Worm (Caenorhabditis elegans) whole organism, midembryonic: ENCODE measurements around the gene mcm-7.
"Not testable (repeated sequence)": the region's sequence is repeated elsewhere in the genome, so short reads cannot be mapped to it uniquely, and the experiment has no call there.

ENCODE experiments used
- T22C8.4 ChIP-seq: fragments of 200-800 bp; sonication (Bioruptor generic); IDR thresholded peaks from 2 replicates; pipeline ENCODE4 v1.3.6; 2022; ENCODE audit warnings: missing genetic modification characterization, missing compliant biosample characterization
- cog-1 ChIP-seq: sonication (generic microtip); optimal IDR thresholded peaks from 2 replicates; lab custom pipeline; 2016; ENCODE audit warnings: missing genetic modification characterization, missing compliant biosample characterization
- flt-1 ChIP-seq: fragments of 200-800 bp; sonication (Bioruptor generic); IDR thresholded peaks from 2 replicates; pipeline ENCODE4 v1.3.6; 2022; ENCODE audit warnings: missing genetic modification characterization, missing compliant biosample characterization
- klf-2 ChIP-seq: fragments of 200-800 bp; sonication (Bioruptor generic); conservative IDR thresholded peaks from 2 replicates; pipeline ENCODE4 v1.3.6; 2022; ENCODE audit warnings: missing genetic modification reagents, missing genetic modification characterization, missing compliant biosample characterization
- med-1 ChIP-seq: sonication (generic microtip); optimal IDR thresholded peaks from 2 replicates; lab custom pipeline; 2017; ENCODE audit warnings: missing genetic modification characterization, mild to moderate bottlenecking, missing compliant biosample characterization, antibody characterized with exemption, missing genetic modification reagents; ENCODE audit not compliant: insufficient read depth
- ref-1 ChIP-seq: fragments of 200-800 bp; sonication (Bioruptor generic); conservative IDR thresholded peaks from 2 replicates; pipeline ENCODE4 v1.3.6; 2022; ENCODE audit warnings: missing genetic modification reagents, missing genetic modification characterization, missing compliant biosample characterization
- tab-1 ChIP-seq: fragments of 200-800 bp; sonication (Bioruptor generic); IDR thresholded peaks from 2 replicates; pipeline ENCODE4 v1.3.6; 2022; ENCODE audit warnings: missing genetic modification characterization, missing compliant biosample characterization
- ztf-23 ChIP-seq: fragments of 200-800 bp; sonication (Bioruptor generic); IDR thresholded peaks from 2 replicates; pipeline ENCODE4 v1.3.6; 2022; ENCODE audit warnings: missing genetic modification reagents, missing genetic modification characterization, missing compliant biosample characterization
- ztf-29 ChIP-seq: fragments of 200-800 bp; sonication (Bioruptor generic); IDR thresholded peaks from 2 replicates; pipeline ENCODE4 v1.3.6; 2022; ENCODE audit warnings: missing genetic modification reagents, missing genetic modification characterization, missing compliant biosample characterization

The mcm-7 gene

DNA sequence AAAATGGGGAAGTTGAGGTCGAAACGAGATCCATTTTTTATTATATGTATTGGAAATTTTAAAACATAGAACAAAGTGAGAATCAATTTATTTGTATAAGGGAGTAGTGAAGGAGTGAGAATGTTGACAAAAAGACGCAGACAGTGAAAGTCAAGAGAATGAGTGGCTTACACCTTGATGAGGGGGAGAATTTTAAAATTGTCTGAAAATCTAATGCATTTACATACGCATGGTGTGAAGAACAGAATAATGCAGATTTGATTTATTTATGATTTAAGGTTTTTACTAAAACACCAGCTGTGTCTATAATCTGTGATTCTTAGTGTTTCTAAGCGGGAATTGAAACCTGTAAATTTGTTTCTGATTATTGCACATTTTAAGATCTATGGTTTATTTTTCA, 21.6 kb upstream of the mcm-7 start, which contains the start of gene nhr-125:
Gene nhr-125 (minus strand): TSS at position 101 of the 400 bp plus-strand sequence.
- no peak for TF ChIP-seq ref-1

DNA sequence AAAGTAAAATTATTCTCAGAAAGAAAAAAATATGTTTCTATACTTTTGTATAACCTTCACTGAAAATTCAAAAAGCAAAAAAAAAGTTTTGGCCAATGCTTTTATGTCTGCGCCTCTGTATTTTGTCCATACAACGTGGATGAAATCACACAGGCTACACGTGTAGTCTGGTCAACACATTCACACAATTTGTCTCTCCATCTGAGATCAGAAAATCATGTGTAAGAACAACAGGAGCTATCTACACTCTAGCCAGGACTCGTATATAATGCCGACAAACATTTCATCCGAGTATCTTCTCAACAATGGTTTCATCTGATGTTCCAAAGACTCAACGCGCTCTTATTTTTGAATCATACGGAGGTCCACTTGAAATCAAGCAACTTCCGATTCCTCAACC, 20.1 kb upstream of the mcm-7 start, which contains the start of gene D2063.1:
Gene D2063.1 (plus strand): TSS at position 281 of the 400 bp plus-strand sequence.
- TF ChIP-seq flt-1 (GFP tag; lab: Robert Waterston, UW) (no peak), cog-1 (no peak), ztf-23 (GFP tag; lab: Robert Waterston, UW) (no peak), tab-1 (no peak), T22C8.4 (no peak), ztf-29 (GFP tag; lab: Robert Waterston, UW) (no peak), med-1 (GFP tag; lab: Kevin White, UChicago) (no peak), ref-1 (no peak), klf-2 (no peak)

DNA sequence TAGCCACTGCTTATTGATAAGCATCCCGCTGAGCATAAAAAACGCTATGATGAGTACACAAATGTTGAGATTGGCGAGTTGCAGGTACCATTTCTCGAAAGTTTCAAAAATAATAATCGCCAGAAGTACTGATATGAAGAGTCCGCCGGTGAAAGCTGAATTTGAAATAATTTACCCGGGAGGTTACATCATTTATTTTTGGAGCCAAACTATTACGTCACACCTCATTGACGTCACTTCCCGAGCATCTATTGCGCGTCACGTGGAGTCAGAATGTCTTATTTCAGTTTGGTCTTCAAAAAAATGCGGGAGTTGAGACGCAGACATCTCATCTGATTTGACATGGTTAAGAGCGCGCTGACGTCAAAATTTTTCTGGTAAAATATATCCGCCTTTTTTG, 16.1 kb upstream of the mcm-7 start:
- no peak for TF ChIP-seq T22C8.4
- no peak for TF ChIP-seq tab-1
- TF ChIP-seq flt-1 (GFP tag; lab: Robert Waterston, UW), result no peak

DNA sequence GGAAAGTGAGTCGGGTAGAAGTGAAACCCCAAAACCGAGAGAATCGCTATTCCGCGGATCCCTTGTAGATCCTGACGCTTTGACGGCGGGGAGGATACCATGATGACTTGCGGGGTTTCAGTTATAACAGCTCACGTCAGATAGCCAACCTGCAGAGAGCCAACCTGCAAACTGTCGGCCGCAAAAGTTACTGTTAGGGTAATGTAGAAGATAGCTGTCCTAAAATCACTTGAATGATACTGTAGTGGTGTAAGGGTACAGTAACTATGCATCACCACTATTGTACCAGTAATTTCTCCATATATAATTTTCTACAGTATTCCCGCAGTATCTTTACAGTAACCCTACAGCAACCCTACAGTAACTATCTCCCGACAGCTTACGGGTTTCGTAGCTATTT, 14.5 kb upstream of the mcm-7 start, which contains the start of gene oac-12:
Gene oac-12 (minus strand): TSS at position 101 of the 400 bp plus-strand sequence.
- no peak for TF ChIP-seq T22C8.4
- TF ChIP-seq cog-1, result no peak
- TF ChIP-seq ref-1, result no peak
- no peak for TF ChIP-seq ztf-29 (GFP tag; lab: Robert Waterston, UW)
- no peak for TF ChIP-seq tab-1

DNA sequence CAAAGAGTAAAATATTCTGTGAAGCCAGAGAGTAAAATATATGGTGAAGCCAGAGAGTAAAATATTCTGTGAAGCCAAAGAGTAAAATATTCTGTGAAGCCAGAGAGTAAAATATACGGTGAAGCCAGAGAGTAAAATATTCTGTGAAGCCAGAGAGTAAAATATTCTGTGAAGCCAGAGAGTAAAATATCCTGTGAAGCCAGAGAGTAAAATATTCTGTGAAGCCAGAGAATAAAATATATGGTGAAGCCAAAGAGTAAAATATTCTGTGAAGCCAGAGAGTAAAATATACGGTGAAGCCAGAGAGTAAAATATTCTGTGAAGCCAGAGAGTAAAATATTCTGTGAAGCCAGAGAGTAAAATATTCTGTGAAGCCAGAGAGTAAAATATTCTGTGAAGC, 13.4 kb upstream of the mcm-7 start:
- peak; percentile 61; the same call in 1 of the 2 replicates for TF ChIP-seq flt-1 (GFP tag; lab: Robert Waterston, UW)

DNA sequence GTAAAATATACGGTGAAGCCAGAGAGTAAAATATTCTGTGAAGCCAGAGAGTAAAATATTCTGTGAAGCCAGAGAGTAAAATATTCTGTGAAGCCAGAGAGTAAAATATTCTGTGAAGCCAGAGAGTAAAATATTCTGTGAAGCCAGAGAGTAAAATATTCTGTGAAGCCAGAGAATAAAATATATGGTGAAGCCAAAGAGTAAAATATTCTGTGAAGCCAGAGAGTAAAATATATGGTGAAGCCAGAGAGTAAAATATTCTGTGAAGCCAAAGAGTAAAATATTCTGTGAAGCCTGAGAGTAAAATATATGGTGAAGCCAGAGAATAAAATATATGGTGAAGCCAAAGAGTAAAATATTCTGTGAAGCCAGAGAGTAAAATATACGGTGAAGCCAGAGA, 11.2 kb upstream of the mcm-7 start:
- TF ChIP-seq T22C8.4 (0 out of 2 replicates have a peak, but pooled peaks have one; percentile 18), flt-1 (GFP tag; lab: Robert Waterston, UW) (0 out of 2 replicates have a peak, but pooled peaks have one; percentile 42)

DNA sequence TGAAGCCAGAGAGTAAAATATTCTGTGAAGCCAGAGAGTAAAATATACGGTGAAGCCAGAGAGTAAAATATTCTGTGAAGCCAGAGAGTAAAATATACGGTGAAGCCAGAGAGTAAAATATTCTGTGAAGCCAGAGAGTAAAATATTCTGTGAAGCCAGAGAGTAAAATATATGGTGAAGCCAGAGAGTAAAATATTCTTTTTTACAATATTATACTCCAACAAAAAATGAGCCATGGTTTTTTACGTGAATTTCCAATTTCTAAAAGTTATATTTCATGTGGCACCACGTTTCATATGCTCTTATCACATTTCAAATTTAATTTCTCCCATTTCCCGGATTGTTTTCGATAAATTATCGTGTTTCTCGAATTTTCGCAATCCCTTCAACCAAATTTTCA, 10.5 kb upstream of the mcm-7 start, which contains the start of gene irld-1:
Gene irld-1 (plus strand): TSS at position 301 of the 400 bp plus-strand sequence.
- not testable (repeated sequence) for TF ChIP-seq ztf-23 (GFP tag; lab: Robert Waterston, UW); klf-2; flt-1 (GFP tag; lab: Robert Waterston, UW)

DNA sequence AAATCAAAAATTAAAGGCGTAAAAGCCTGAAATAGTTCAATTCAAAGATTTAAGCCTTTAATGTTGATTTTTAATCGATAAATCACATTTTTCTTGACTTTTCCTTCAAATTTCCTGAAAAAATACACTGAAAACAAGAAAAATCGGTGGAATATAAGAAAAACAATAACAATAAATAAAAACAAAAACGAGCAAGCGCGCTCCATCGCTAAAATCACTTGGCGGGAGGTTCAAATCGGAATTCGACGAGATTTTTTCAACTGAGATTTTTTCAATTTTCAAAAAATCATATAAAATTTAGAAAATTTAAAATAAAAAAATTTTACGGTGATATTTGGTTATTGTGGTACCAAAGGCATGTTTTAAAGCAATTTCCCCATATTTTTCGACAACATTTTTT, 7.5 kb upstream of the mcm-7 start:
- TF ChIP-seq ztf-23 (GFP tag; lab: Robert Waterston, UW) (no peak), flt-1 (GFP tag; lab: Robert Waterston, UW) (no peak), cog-1 (no peak), klf-2 (no peak), tab-1 (no peak), med-1 (GFP tag; lab: Kevin White, UChicago) (no peak), ztf-29 (GFP tag; lab: Robert Waterston, UW) (no peak), ref-1 (no peak), T22C8.4 (no peak)

DNA sequence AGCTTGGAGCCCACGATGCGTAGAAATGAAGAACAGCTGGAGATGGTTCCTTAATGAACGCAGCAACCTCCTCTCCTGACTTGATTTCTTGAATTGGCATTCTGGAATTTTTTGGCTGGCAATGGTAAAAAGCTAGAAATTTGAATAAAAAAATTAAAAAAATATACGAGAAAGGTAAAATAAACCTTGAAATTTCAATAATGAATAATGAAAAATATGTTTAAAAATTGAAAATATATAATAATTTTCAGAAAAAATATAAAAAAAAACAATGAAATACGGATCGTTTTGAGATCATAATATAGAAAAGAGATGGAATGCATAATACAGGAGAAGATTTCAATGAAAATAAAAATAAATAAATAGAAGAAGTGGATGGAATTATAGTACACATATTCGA, 5.8 kb upstream of the mcm-7 start, which contains the start of gene glrx-3:
Gene glrx-3 (minus strand): TSS at position 101 of the 400 bp plus-strand sequence.
- TF ChIP-seq ref-1 (no peak), ztf-23 (GFP tag; lab: Robert Waterston, UW) (no peak), T22C8.4 (no peak), tab-1 (no peak), flt-1 (GFP tag; lab: Robert Waterston, UW) (no peak), med-1 (GFP tag; lab: Kevin White, UChicago) (no peak), klf-2 (no peak)

DNA sequence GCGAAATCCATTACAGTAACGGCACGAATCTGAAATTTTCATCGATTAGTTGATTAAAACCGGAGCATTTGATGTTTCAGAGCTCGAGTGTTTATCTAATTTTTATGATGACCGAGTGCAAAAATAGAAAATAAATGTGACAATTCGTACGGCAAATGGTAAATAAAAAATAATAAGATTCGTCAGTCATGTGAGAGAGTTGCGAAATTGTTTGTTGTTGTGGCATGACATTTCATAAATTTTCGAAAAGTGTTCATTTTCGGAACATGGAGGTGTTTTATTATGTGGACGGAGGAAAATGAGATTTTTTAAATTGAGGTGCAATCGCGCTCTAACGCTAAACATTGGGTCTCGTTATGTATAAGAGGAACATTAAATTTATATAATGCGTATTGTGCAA, 5.2 kb upstream of the mcm-7 start:
- TF ChIP-seq med-1 (GFP tag; lab: Kevin White, UChicago), result no peak
- no peak for TF ChIP-seq ref-1
- TF ChIP-seq ztf-23 (GFP tag; lab: Robert Waterston, UW), result no peak
- no peak for TF ChIP-seq T22C8.4
- no peak for TF ChIP-seq tab-1
- TF ChIP-seq flt-1 (GFP tag; lab: Robert Waterston, UW), result no peak
- TF ChIP-seq ztf-29 (GFP tag; lab: Robert Waterston, UW), result no peak

DNA sequence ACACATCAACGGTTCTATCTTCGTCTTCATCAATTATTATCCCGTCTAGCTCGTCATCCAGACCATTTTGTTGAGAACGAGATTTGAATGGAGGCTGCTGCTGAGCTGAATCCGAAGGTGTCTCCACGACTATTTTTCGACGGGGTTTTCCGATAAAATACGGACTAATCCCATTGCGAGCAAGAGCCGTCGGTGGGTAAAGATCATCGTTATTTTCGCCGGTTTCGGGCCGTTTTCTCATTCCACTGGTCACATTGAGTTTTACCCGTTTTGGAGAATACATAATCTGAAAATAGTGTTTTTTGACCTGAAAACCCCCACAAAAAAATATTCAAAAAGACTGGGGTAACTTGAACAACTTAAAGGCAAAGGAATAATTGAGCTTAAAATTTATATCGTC, 1.3 kb upstream of the mcm-7 start, which contains the start of gene figl-1:
Gene figl-1 (minus strand): TSS at position 286 of the 400 bp plus-strand sequence.
- TF ChIP-seq med-1 (GFP tag; lab: Kevin White, UChicago), result no peak

DNA sequence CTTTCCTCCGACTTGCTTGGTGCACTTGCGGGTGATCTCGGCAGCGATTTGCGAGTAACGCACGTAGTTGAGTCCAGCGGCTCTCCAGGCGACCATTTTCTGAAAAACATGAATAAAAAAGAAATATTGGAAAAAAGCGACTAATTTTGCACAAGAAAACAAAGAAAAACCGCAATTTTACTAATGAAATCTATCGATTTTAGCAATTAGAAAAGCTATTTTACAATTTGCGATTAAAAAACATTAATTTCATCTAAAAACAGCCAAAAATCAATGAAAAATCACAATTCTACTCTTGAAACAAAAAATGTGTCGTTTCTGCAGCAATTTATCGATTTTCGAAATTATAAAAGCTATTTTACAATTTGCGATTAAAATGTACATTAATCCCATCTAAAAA, 641 bp upstream of the mcm-7 start, which contains the start of gene hpo-18:
Gene hpo-18 (minus strand): TSS at position 101 of the 400 bp plus-strand sequence.
- TF ChIP-seq klf-2, result no peak
- no peak for TF ChIP-seq T22C8.4
- no peak for TF ChIP-seq tab-1
- TF ChIP-seq cog-1, result no peak
- no peak for TF ChIP-seq ztf-29 (GFP tag; lab: Robert Waterston, UW)
- no peak for TF ChIP-seq med-1 (GFP tag; lab: Kevin White, UChicago)
- TF ChIP-seq flt-1 (GFP tag; lab: Robert Waterston, UW), result no peak
- TF ChIP-seq ref-1, result no peak
- TF ChIP-seq ztf-23 (GFP tag; lab: Robert Waterston, UW), result no peak
